Fruit fly (Drosophila melanogaster) whole organism, embryonic: Measurements from ENCODE around the gene CG2964.

Source experiments
- ATbp ChIP-seq: fragments of 200-800 bp; sonication (Bioruptor generic); optimal IDR thresholded peaks from 2 replicates; lab custom pipeline; 2017; ENCODE audit warnings: missing biosample characterization, mild to moderate bottlenecking, missing genetic modification characterization, missing genetic modification reagents
- B-H2 ChIP-seq: fragments of 200-800 bp; sonication (Bioruptor generic); optimal IDR thresholded peaks from 2 replicates; lab custom pipeline; 2018; ENCODE audit warnings: missing biosample characterization, mild to moderate bottlenecking, missing genetic modification characterization
- Bteb2 ChIP-seq: fragments of 200-800 bp; sonication (Bioruptor generic); optimal IDR thresholded peaks from 2 replicates; lab custom pipeline; 2016; ENCODE audit warnings: missing biosample characterization, missing genetic modification characterization
- CG11695 ChIP-seq: fragments of 200-800 bp; sonication (Bioruptor generic); IDR thresholded peaks from 3 replicates; pipeline ENCODE4 v1.3.6; 2022; ENCODE audit warnings: missing biosample characterization, missing genetic modification characterization
- CG12299 ChIP-seq: fragments of 200-800 bp; sonication (Bioruptor generic); optimal IDR thresholded peaks from 2 replicates; lab custom pipeline; 2018; ENCODE audit warnings: missing biosample characterization, mild to moderate bottlenecking, missing genetic modification characterization
- CG15514 ChIP-seq: fragments of 200-800 bp; sonication (Bioruptor generic); optimal IDR thresholded peaks from 3 replicates; lab custom pipeline; 2017; ENCODE audit warnings: missing biosample characterization, missing genetic modification characterization, mild to moderate bottlenecking, moderate library complexity, missing genetic modification reagents
- CG17186 ChIP-seq: fragments of 200-800 bp; sonication (Bioruptor generic); optimal IDR thresholded peaks from 3 replicates; lab custom pipeline; 2017; ENCODE audit warnings: missing biosample characterization, missing genetic modification reagents, missing genetic modification characterization
- CG2129 ChIP-seq: fragments of 200-800 bp; sonication (Bioruptor generic); IDR thresholded peaks from 2 replicates; pipeline ENCODE4 v1.3.6; 2022; ENCODE audit warnings: missing biosample characterization, missing genetic modification characterization; ENCODE audit not compliant: partially characterized antibody
- CG3065 ChIP-seq: fragments of 200-800 bp; sonication (Bioruptor generic); optimal IDR thresholded peaks from 2 replicates; lab custom pipeline; 2016; ENCODE audit warnings: missing biosample characterization, missing genetic modification characterization
- CG43689 ChIP-seq: fragments of 200-800 bp; sonication (Bioruptor generic); IDR thresholded peaks from 2 replicates; pipeline ENCODE4 v1.3.6; 2022; ENCODE audit warnings: missing biosample characterization, missing genetic modification characterization
- CG6683 ChIP-seq: fragments of 200-800 bp; sonication (Bioruptor generic); optimal IDR thresholded peaks from 2 replicates; lab custom pipeline; 2017; ENCODE audit warnings: missing biosample characterization, mild to moderate bottlenecking, missing genetic modification characterization, missing genetic modification reagents
- CG6791 ChIP-seq: fragments of 200-800 bp; sonication (Bioruptor generic); IDR thresholded peaks from 3 replicates; pipeline ENCODE4 v1.3.6; 2022; ENCODE audit warnings: missing biosample characterization, missing genetic modification characterization; ENCODE audit not compliant: partially characterized antibody
- CG7987 ChIP-seq: fragments of 200-800 bp; sonication (Bioruptor generic); optimal IDR thresholded peaks from 2 replicates; lab custom pipeline; 2018; ENCODE audit warnings: missing biosample characterization, mild to moderate bottlenecking, missing genetic modification characterization, moderate library complexity
- CG9215 ChIP-seq: fragments of 200-800 bp; sonication (Bioruptor generic); IDR thresholded peaks from 2 replicates; pipeline ENCODE4 v1.3.6; 2022; ENCODE audit warnings: missing biosample characterization, missing genetic modification characterization
- CG9727 ChIP-seq: fragments of 200-800 bp; sonication (Bioruptor generic); optimal IDR thresholded peaks from 3 replicates; lab custom pipeline; 2017; ENCODE audit warnings: missing biosample characterization, mild to moderate bottlenecking, missing genetic modification characterization
- Dp ChIP-seq: fragments of 200-800 bp; sonication (Bioruptor generic); optimal IDR thresholded peaks from 2 replicates; lab custom pipeline; 2018; ENCODE audit warnings: missing biosample characterization, mild to moderate bottlenecking, missing genetic modification characterization, moderate library complexity
- MESR4 ChIP-seq: fragments of 200-800 bp; sonication (Bioruptor generic); optimal IDR thresholded peaks from 2 replicates; lab custom pipeline; 2018; ENCODE audit warnings: missing biosample characterization, mild to moderate bottlenecking, missing genetic modification characterization, moderate library complexity
- MTF-1 ChIP-seq: fragments of 200-800 bp; sonication (Bioruptor generic); optimal IDR thresholded peaks from 2 replicates; lab custom pipeline; 2018; ENCODE audit warnings: missing biosample characterization, mild to moderate bottlenecking, missing genetic modification characterization, borderline replicate concordance
- Mrtf ChIP-seq: fragments of 200-800 bp; sonication (Bioruptor generic); IDR thresholded peaks from 3 replicates; pipeline ENCODE4 v1.3.6; 2022; ENCODE audit warnings: missing biosample characterization, missing genetic modification characterization
- Opbp ChIP-seq: fragments of 200-800 bp; sonication (Bioruptor generic); IDR thresholded peaks from 3 replicates; pipeline ENCODE4 v1.3.6; 2022; ENCODE audit warnings: missing biosample characterization, missing genetic modification characterization; ENCODE audit not compliant: partially characterized antibody
- Ptx1 ChIP-seq: fragments of 200-800 bp; sonication (Bioruptor generic); IDR thresholded peaks from 2 replicates; pipeline ENCODE4 v1.3.6; 2022; ENCODE audit warnings: missing biosample characterization, missing genetic modification characterization
- Ravus ChIP-seq: fragments of 200-800 bp; sonication (Bioruptor generic); IDR thresholded peaks from 2 replicates; pipeline ENCODE4 v1.3.6; 2022; ENCODE audit warnings: missing biosample characterization, missing genetic modification characterization
- Side ChIP-seq: fragments of 200-800 bp; sonication (Bioruptor generic); optimal IDR thresholded peaks from 2 replicates; lab custom pipeline; 2016; ENCODE audit warnings: missing biosample characterization, missing genetic modification characterization
- Six4 ChIP-seq: fragments of 200-800 bp; sonication (Bioruptor generic); optimal IDR thresholded peaks from 2 replicates; lab custom pipeline; 2016; ENCODE audit warnings: missing biosample characterization, missing genetic modification characterization
- al ChIP-seq: fragments of 200-800 bp; sonication (Bioruptor generic); IDR thresholded peaks from 2 replicates; pipeline ENCODE4 v1.3.6; 2022; ENCODE audit warnings: missing biosample characterization, missing genetic modification characterization
- cad ChIP-seq: fragments of >200 bp; optimal IDR thresholded peaks from 2 replicates; lab custom pipeline; 2017; ENCODE audit warnings: missing biosample characterization, missing genetic modification characterization
- chm ChIP-seq: fragments of 200-800 bp; sonication (Bioruptor generic); IDR thresholded peaks from 2 replicates; pipeline ENCODE4 v1.3.6; 2022; ENCODE audit warnings: missing biosample characterization, missing genetic modification characterization
- dmrt11E ChIP-seq: fragments of 200-800 bp; sonication (Bioruptor generic); optimal IDR thresholded peaks from 3 replicates; lab custom pipeline; 2018; ENCODE audit warnings: missing biosample characterization, mild to moderate bottlenecking, missing genetic modification characterization, moderate library complexity
- esg ChIP-seq: fragments of 200-800 bp; sonication (Bioruptor generic); conservative IDR thresholded peaks from 2 replicates; pipeline ENCODE4 v1.3.6; 2022; ENCODE audit warnings: missing biosample characterization, missing genetic modification characterization
- ewg ChIP-seq: fragments of 200-800 bp; sonication (Bioruptor generic); optimal IDR thresholded peaks from 3 replicates; lab custom pipeline; 2017; ENCODE audit warnings: mild to moderate bottlenecking, missing biosample characterization, missing genetic modification reagents, missing genetic modification characterization
- fd64A ChIP-seq: fragments of 200-800 bp; sonication (Bioruptor generic); optimal IDR thresholded peaks from 3 replicates; lab custom pipeline; 2018; ENCODE audit warnings: missing biosample characterization, mild to moderate bottlenecking, missing genetic modification characterization
- gcm2 ChIP-seq: fragments of 200-800 bp; sonication (Bioruptor generic); optimal IDR thresholded peaks from 2 replicates; lab custom pipeline; 2016; ENCODE audit warnings: missing biosample characterization, missing genetic modification characterization
- gem ChIP-seq: fragments of 200-800 bp; sonication (Bioruptor generic); optimal IDR thresholded peaks from 2 replicates; lab custom pipeline; 2019; ENCODE audit warnings: missing biosample characterization, mild to moderate bottlenecking, missing genetic modification characterization, moderate library complexity
- inv ChIP-seq: fragments of 200-800 bp; sonication (Bioruptor generic); IDR thresholded peaks from 2 replicates; pipeline ENCODE4 v1.3.6; 2022; ENCODE audit warnings: missing biosample characterization, missing genetic modification characterization; ENCODE audit not compliant: partially characterized antibody
- nerfin-1 ChIP-seq: fragments of 200-800 bp; sonication (Bioruptor generic); optimal IDR thresholded peaks from 3 replicates; lab custom pipeline; 2019; ENCODE audit warnings: missing biosample characterization, mild to moderate bottlenecking, missing genetic modification characterization, moderate library complexity
- p53 ChIP-seq: fragments of 200-800 bp; sonication (Bioruptor generic); optimal IDR thresholded peaks from 2 replicates; lab custom pipeline; 2016; ENCODE audit warnings: missing biosample characterization, missing genetic modification characterization
- pan ChIP-seq, 4 experiments: fragments of >200 bp in 3 of 4; fragments of 200-800 bp in 1 of 4; sonication (Bioruptor generic) in 1 of 4; optimal IDR thresholded peaks in 3 of 4; IDR thresholded peaks in 1 of 4; 2 replicates each; pipeline versions ENCODE4 v1.3.6 to Lab custom; 2017 to 2022; ENCODE audit warnings: missing biosample characterization in 2 of 4, missing genetic modification characterization in 2 of 4, mixed read lengths in 1 of 4
- ranshi ChIP-seq: fragments of 200-800 bp; sonication (Bioruptor generic); IDR thresholded peaks from 2 replicates; pipeline ENCODE4 v1.3.6; 2022; ENCODE audit warnings: missing biosample characterization, missing genetic modification characterization
- sim ChIP-seq: fragments of 200-800 bp; sonication (Bioruptor generic); IDR thresholded peaks from 2 replicates; pipeline ENCODE4 v1.3.6; 2022; ENCODE audit warnings: missing biosample characterization, missing genetic modification characterization
- slp2 ChIP-seq: fragments of 200-800 bp; sonication (Bioruptor generic); optimal IDR thresholded peaks from 2 replicates; lab custom pipeline; 2016; ENCODE audit warnings: missing biosample characterization, missing genetic modification characterization
- tio ChIP-seq: fragments of 200-800 bp; sonication (Bioruptor generic); optimal IDR thresholded peaks from 2 replicates; lab custom pipeline; 2017; ENCODE audit warnings: missing biosample characterization, missing genetic modification characterization, inconsistent platforms
- tup ChIP-seq: fragments of 200-800 bp; sonication (Bioruptor generic); optimal IDR thresholded peaks from 2 replicates; lab custom pipeline; 2016; ENCODE audit warnings: missing biosample characterization, mild to moderate bottlenecking, missing genetic modification characterization, moderate library complexity
- vvl ChIP-seq: fragments of 200-800 bp; sonication (Bioruptor generic); IDR thresholded peaks from 2 replicates; pipeline ENCODE4 v1.3.6; 2022; ENCODE audit warnings: missing biosample characterization, missing genetic modification characterization
- wek ChIP-seq: fragments of 200-800 bp; sonication (Bioruptor generic); optimal IDR thresholded peaks from 3 replicates; lab custom pipeline; 2018; ENCODE audit warnings: missing biosample characterization, mild to moderate bottlenecking, missing genetic modification characterization, moderate library complexity
- yki ChIP-seq: fragments of >200 bp; optimal IDR thresholded peaks from 3 replicates; lab custom pipeline; 2018
- z ChIP-seq: fragments of 200-800 bp; sonication (Bioruptor generic); IDR thresholded peaks from 3 replicates; pipeline ENCODE4 v1.3.6; 2022; ENCODE audit warnings: missing biosample characterization, missing genetic modification characterization
- zen2 ChIP-seq: fragments of 200-800 bp; sonication (Bioruptor generic); IDR thresholded peaks from 3 replicates; pipeline ENCODE4 v1.3.6; 2022; ENCODE audit warnings: missing biosample characterization, missing genetic modification characterization; ENCODE audit not compliant: partially characterized antibody
- zf30C ChIP-seq: fragments of 200-800 bp; sonication (Bioruptor generic); optimal IDR thresholded peaks from 3 replicates; lab custom pipeline; 2018; ENCODE audit warnings: missing biosample characterization, mild to moderate bottlenecking, missing genetic modification characterization

Gene CG2964

dm6 chr2L:2857862-2858734 is 45.9 kb downstream of the CG2964 start (continued):
- TF ChIP-seq tup (GFP tag; lab: Kevin White, UChicago): no peak
- TF ChIP-seq ATbp (GFP tag; lab: Kevin White, UChicago): no peak
- no peak for TF ChIP-seq wek (GFP tag; lab: Kevin White, UChicago)
- TF ChIP-seq chm (GFP tag; lab: Robert Waterston, UW): no peak
- peak; percentile 48; the same call in 2 of the 3 replicates for TF ChIP-seq CG11695 (GFP tag; lab: Robert Waterston, UW)
- TF ChIP-seq CG2129 (GFP tag; lab: Robert Waterston, UW): no peak
- no peak for TF ChIP-seq pan (optimal IDR thresholded peaks at IDR 0.05; lab: Kevin White, UChicago)
- TF ChIP-seq pan (GFP tag; optimal IDR thresholded peaks at IDR 0.05 in 1 of 2, IDR thresholded peaks at IDR 0.05 in 1 of 2): no peak
- no peak for TF ChIP-seq CG3065 (GFP tag; lab: Kevin White, UChicago)
- peak; percentile 42 for TF ChIP-seq gem
- no peak for TF ChIP-seq Ravus (GFP tag; lab: Robert Waterston, UW)
- no peak for TF ChIP-seq zen2 (GFP tag; lab: Robert Waterston, UW)
- TF ChIP-seq B-H2 (GFP tag; lab: Kevin White, UChicago): peak; percentile 46
- no peak for TF ChIP-seq CG12299 (tag; lab: Kevin White, UChicago)
- TF ChIP-seq dmrt11E (tag; lab: Kevin White, UChicago): no peak
- TF ChIP-seq cad (GFP tag; lab: Kevin White, UChicago): no peak
- no peak for TF ChIP-seq Dp (GFP tag; lab: Kevin White, UChicago)
- TF ChIP-seq Opbp (GFP tag; lab: Robert Waterston, UW): no peak
- TF ChIP-seq z (GFP tag; lab: Robert Waterston, UW): peak; percentile 78
- TF ChIP-seq gcm2 (GFP tag; lab: Kevin White, UChicago): peak; percentile 2
- TF ChIP-seq fd64A (GFP tag; lab: Kevin White, UChicago): no peak
- TF ChIP-seq ranshi (GFP tag; lab: Robert Waterston, UW): no peak
- TF ChIP-seq zf30C (GFP tag; lab: Kevin White, UChicago): no peak
- TF ChIP-seq p53: no peak
- TF ChIP-seq CG17186 (GFP tag; lab: Kevin White, UChicago): no peak
- no peak for TF ChIP-seq Bteb2 (GFP tag; lab: Kevin White, UChicago)
- no peak for TF ChIP-seq yki (lab: Kevin White, UChicago)
- TF ChIP-seq MTF-1 (GFP tag; lab: Kevin White, UChicago): peak; percentile 32
- TF ChIP-seq tio (GFP tag; lab: Kevin White, UChicago): no peak
- TF ChIP-seq Mrtf: no peak
- no peak for TF ChIP-seq MESR4 (GFP tag; lab: Kevin White, UChicago)
- TF ChIP-seq sim: no peak
- no peak for TF ChIP-seq vvl (GFP tag; lab: Robert Waterston, UW)
- TF ChIP-seq CG9727 (GFP tag; lab: Kevin White, UChicago): peak; percentile 2
- TF ChIP-seq ewg (GFP tag; lab: Kevin White, UChicago): no peak
- no peak for TF ChIP-seq inv (GFP tag; lab: Robert Waterston, UW)
- TF ChIP-seq nerfin-1 (tag; lab: Kevin White, UChicago): no peak
- peak; percentile 44 for TF ChIP-seq CG7987
- peak; percentile 3 for TF ChIP-seq Side
- no peak for TF ChIP-seq CG6683 (GFP tag; lab: Kevin White, UChicago)
- peak; percentile 30; the same call in 1 of the 2 replicates for TF ChIP-seq Ptx1
- no peak for TF ChIP-seq CG15514
- TF ChIP-seq esg (GFP tag; lab: Robert Waterston, UW): no peak
- no peak for TF ChIP-seq CG43689 (GFP tag; lab: Robert Waterston, UW)
- TF ChIP-seq CG6791 (GFP tag; lab: Robert Waterston, UW): no peak
- no peak for TF ChIP-seq Six4 (GFP tag; lab: Kevin White, UChicago)
- no peak for TF ChIP-seq al (GFP tag; lab: Robert Waterston, UW)
- TF ChIP-seq CG9215 (GFP tag; lab: Robert Waterston, UW): no peak
- TF ChIP-seq slp2 (GFP tag; lab: Kevin White, UChicago): no peak
